Fruit fly (Drosophila melanogaster): Measurements from ENCODE around the gene CG15169.

CG15169 gene

DNA sequence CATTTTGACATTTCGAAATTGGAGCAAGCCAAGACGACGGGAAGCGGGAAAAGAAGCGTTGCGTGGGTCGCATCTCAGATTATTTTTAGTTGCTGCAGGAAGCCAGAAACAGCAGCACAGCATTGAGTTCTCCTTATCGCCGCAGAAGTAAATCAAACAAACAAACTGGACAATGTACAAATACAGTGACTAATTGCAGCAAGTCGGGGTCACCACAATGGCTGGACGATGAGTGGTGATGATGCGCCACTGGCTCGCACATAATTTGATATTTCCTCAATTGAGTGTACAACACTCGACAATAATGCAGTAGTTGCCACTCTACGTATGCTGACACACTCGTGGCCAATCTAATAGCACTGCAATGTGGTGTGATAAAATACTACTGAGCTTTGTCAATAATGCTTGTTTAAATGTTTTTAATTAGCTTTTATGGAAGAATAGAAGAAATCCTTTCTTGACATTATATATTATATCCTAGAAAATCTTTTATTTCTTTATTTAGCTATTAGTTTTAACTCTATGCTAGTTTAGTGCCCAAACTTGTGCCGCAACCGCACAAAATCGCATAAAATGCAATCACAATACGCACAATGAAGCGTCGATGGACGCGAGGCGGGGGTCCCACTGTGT, 8.8 kb upstream of the CG15169 start (continued):
- TF ChIP-seq prd (optimal IDR thresholded peaks at IDR 0.05) (no peak), prd (GFP tag; IDR thresholded peaks at IDR 0.05) (peak; percentile 44; the same call in 2 of the 3 replicates), CG15514 (GFP tag; optimal IDR thresholded peaks at IDR 0.05) (no peak), zen (tag; optimal IDR thresholded peaks at IDR 0.05) (peak; percentile 14), Poxn (GFP tag; IDR thresholded peaks at IDR 0.05) (no peak), CG6689 (GFP tag; IDR thresholded peaks at IDR 0.05) (peak; percentile 49), sim (GFP tag; IDR thresholded peaks at IDR 0.05) (0 out of 2 replicates have a peak, but pooled peaks have one; percentile 40), nerfin-1 (tag; optimal IDR thresholded peaks at IDR 0.05) (no peak), lmd (GFP tag; IDR thresholded peaks at IDR 0.05) (peak; percentile 48), CG10321 (GFP tag; IDR thresholded peaks at IDR 0.05) (no peak), gem (tag; optimal IDR thresholded peaks at IDR 0.05) (peak; percentile 69), gfzf (GFP tag; optimal IDR thresholded peaks at IDR 0.05) (no peak), CG7839 (tag; optimal IDR thresholded peaks at IDR 0.05) (peak; percentile 40), ftz-f1 (GFP tag; optimal IDR thresholded peaks at IDR 0.05) (no peak), CG33213 (GFP tag; optimal IDR thresholded peaks at IDR 0.05) (no peak), Tbp (GFP tag; optimal IDR thresholded peaks at IDR 0.05) (no peak), gcm (GFP tag; optimal IDR thresholded peaks at IDR 0.05) (peak; percentile 43), dmrt11E (tag; optimal IDR thresholded peaks at IDR 0.05) (peak; percentile 57), CG2202 (tag; optimal IDR thresholded peaks at IDR 0.05) (no peak), grau (tag; optimal IDR thresholded peaks at IDR 0.05) (peak; percentile 62), CG1024 (GFP tag; IDR thresholded peaks at IDR 0.05) (no peak), Lpt (GFP tag; optimal IDR thresholded peaks at IDR 0.05) (no peak), nerfin-2 (GFP tag; IDR thresholded peaks at IDR 0.05; ENCODE audit: partially characterized antibody) (no peak), CG30403 (GFP tag; optimal IDR thresholded peaks at IDR 0.05) (peak; percentile 21), CG15696 (tag; optimal IDR thresholded peaks at IDR 0.05) (peak; percentile 1), CG16779 (GFP tag; IDR thresholded peaks at IDR 0.05) (no peak), CG15601 (tag; optimal IDR thresholded peaks at IDR 0.05) (peak; percentile 45), salm (tag; optimal IDR thresholded peaks at IDR 0.05) (no peak), kay (GFP tag; optimal IDR thresholded peaks at IDR 0.05) (no peak), run (tag; optimal IDR thresholded peaks at IDR 0.05) (no peak), CG8388 (GFP tag; optimal IDR thresholded peaks at IDR 0.05) (peak; percentile 46), CG2712 (tag; optimal IDR thresholded peaks at IDR 0.05) (peak; percentile 65), unc-4 (GFP tag; IDR thresholded peaks at IDR 0.05; ENCODE audit: partially characterized antibody) (no peak), pros (GFP tag; optimal IDR thresholded peaks at IDR 0.05) (peak; percentile 23), Six4 (GFP tag; optimal IDR thresholded peaks at IDR 0.05) (no peak), PHDP (tag; optimal IDR thresholded peaks at IDR 0.05) (peak; percentile 35), yki (optimal IDR thresholded peaks at IDR 0.05) (no peak), CoRest (tag; optimal IDR thresholded peaks at IDR 0.05) (peak; percentile 16), CG17829 (tag; optimal IDR thresholded peaks at IDR 0.05) (peak; percentile 10), CG13424 (tag; optimal IDR thresholded peaks at IDR 0.05) (peak; percentile 32), Hr78 (GFP tag; optimal IDR thresholded peaks at IDR 0.05) (peak in 1 of 2 experiments; percentile 30), CG17612 (GFP tag; IDR thresholded peaks at IDR 0.05) (no peak), CG14710 (tag; optimal IDR thresholded peaks at IDR 0.05) (peak; percentile 22), ind (GFP tag; optimal IDR thresholded peaks at IDR 0.05) (peak; percentile 1), zfh1 (GFP tag; IDR thresholded peaks at IDR 0.05) (peak; percentile 64; the same call in 2 of the 3 replicates), fd96Cb (tag; optimal IDR thresholded peaks at IDR 0.05) (peak; percentile 48), CG32772 (GFP tag; IDR thresholded peaks at IDR 0.05) (no peak), CG2889 (GFP tag; IDR thresholded peaks at IDR 0.05) (no peak), CG6272 (GFP tag; IDR thresholded peaks at IDR 0.05) (no peak), az2 (GFP tag; optimal IDR thresholded peaks at IDR 0.05) (peak; percentile 27)

All from whole organism, embryonic.